Fruit fly (Drosophila melanogaster) whole organism, embryonic: Measurements from ENCODE around the gene iav.

Experiments
- ATbp ChIP-seq: fragments of 200-800 bp; sonication (Bioruptor generic); optimal IDR thresholded peaks from 2 replicates; lab custom pipeline; 2017; ENCODE audit warnings: missing biosample characterization, mild to moderate bottlenecking, missing genetic modification characterization, missing genetic modification reagents
- Aef1 ChIP-seq: fragments of 200-800 bp; sonication (Bioruptor generic); IDR thresholded peaks from 3 replicates; pipeline ENCODE4 v1.3.6; 2022; ENCODE audit warnings: missing biosample characterization, missing genetic modification characterization
- Bgb ChIP-seq: fragments of 200-800 bp; sonication (Bioruptor generic); IDR thresholded peaks from 2 replicates; pipeline ENCODE4 v1.3.6; 2022; ENCODE audit warnings: missing biosample characterization, missing genetic modification characterization; ENCODE audit not compliant: partially characterized antibody
- CG10543 ChIP-seq: fragments of 200-800 bp; sonication (Bioruptor generic); optimal IDR thresholded peaks from 3 replicates; lab custom pipeline; 2017; ENCODE audit warnings: missing biosample characterization, mild to moderate bottlenecking, missing genetic modification characterization, moderate library complexity
- CG11398 ChIP-seq: fragments of 200-800 bp; sonication (Bioruptor generic); optimal IDR thresholded peaks from 2 replicates; lab custom pipeline; 2016; ENCODE audit warnings: missing biosample characterization, missing genetic modification characterization
- CG11456 ChIP-seq: fragments of 200-800 bp; sonication (Bioruptor generic); IDR thresholded peaks from 3 replicates; pipeline ENCODE4 v1.3.6; 2022; ENCODE audit warnings: missing biosample characterization, missing genetic modification characterization
- CG11504 ChIP-seq: fragments of 200-800 bp; sonication (Bioruptor generic); optimal IDR thresholded peaks from 3 replicates; lab custom pipeline; 2019; ENCODE audit warnings: missing biosample characterization, mild to moderate bottlenecking, missing genetic modification characterization, moderate library complexity
- CG1529 ChIP-seq: fragments of 200-800 bp; sonication (Bioruptor generic); optimal IDR thresholded peaks from 3 replicates; lab custom pipeline; 2018; ENCODE audit warnings: missing biosample characterization, missing genetic modification characterization
- CG15601 ChIP-seq: fragments of 200-800 bp; sonication (Bioruptor generic); optimal IDR thresholded peaks from 3 replicates; lab custom pipeline; 2019; ENCODE audit warnings: missing biosample characterization, mild to moderate bottlenecking, missing genetic modification characterization, moderate library complexity
- CG16779 ChIP-seq: fragments of 200-800 bp; sonication (Bioruptor generic); IDR thresholded peaks from 2 replicates; pipeline ENCODE4 v1.3.6; 2022; ENCODE audit warnings: missing biosample characterization, missing genetic modification characterization
- CG16863 ChIP-seq: fragments of 200-800 bp; sonication (Bioruptor generic); optimal IDR thresholded peaks from 3 replicates; lab custom pipeline; 2016; ENCODE audit warnings: missing biosample characterization, missing genetic modification characterization
- CG2889 ChIP-seq: fragments of 200-800 bp; sonication (Bioruptor generic); IDR thresholded peaks from 3 replicates; pipeline ENCODE4 v1.3.6; 2022; ENCODE audit warnings: missing biosample characterization, missing genetic modification characterization
- CG34224 ChIP-seq: fragments of 200-800 bp; sonication (Bioruptor generic); IDR thresholded peaks from 3 replicates; pipeline ENCODE4 v1.3.6; 2022; ENCODE audit warnings: missing biosample characterization, missing genetic modification characterization; ENCODE audit not compliant: partially characterized antibody
- CG4404 ChIP-seq: fragments of 200-800 bp; sonication (Bioruptor generic); IDR thresholded peaks from 2 replicates; pipeline ENCODE4 v1.3.6; 2022; ENCODE audit warnings: missing biosample characterization, missing genetic modification characterization
- CG4854 ChIP-seq: fragments of 200-800 bp; sonication (Bioruptor generic); optimal IDR thresholded peaks from 2 replicates; lab custom pipeline; 2016; ENCODE audit warnings: missing biosample characterization, missing genetic modification characterization, inconsistent platforms
- CG6654 ChIP-seq: fragments of 200-800 bp; sonication (Bioruptor generic); optimal IDR thresholded peaks from 2 replicates; lab custom pipeline; 2017; ENCODE audit warnings: missing biosample characterization, mild to moderate bottlenecking, missing genetic modification characterization
- CG9215 ChIP-seq: fragments of 200-800 bp; sonication (Bioruptor generic); IDR thresholded peaks from 2 replicates; pipeline ENCODE4 v1.3.6; 2022; ENCODE audit warnings: missing biosample characterization, missing genetic modification characterization
- CG9727 ChIP-seq: fragments of 200-800 bp; sonication (Bioruptor generic); optimal IDR thresholded peaks from 3 replicates; lab custom pipeline; 2017; ENCODE audit warnings: missing biosample characterization, mild to moderate bottlenecking, missing genetic modification characterization
- Elba2 ChIP-seq: fragments of 200-800 bp; sonication (Bioruptor generic); optimal IDR thresholded peaks from 3 replicates; lab custom pipeline; 2016; ENCODE audit warnings: missing biosample characterization, missing genetic modification characterization
- Fer3 ChIP-seq: fragments of 200-800 bp; sonication (Bioruptor generic); optimal IDR thresholded peaks from 2 replicates; lab custom pipeline; 2018; ENCODE audit warnings: missing biosample characterization, mild to moderate bottlenecking, missing genetic modification characterization, moderate library complexity
- Hr3 ChIP-seq: fragments of 200-800 bp; sonication (Bioruptor generic); optimal IDR thresholded peaks from 3 replicates; lab custom pipeline; 2016; ENCODE audit warnings: missing biosample characterization, missing genetic modification characterization
- Sin3A ChIP-seq: fragments of >200 bp; optimal IDR thresholded peaks from 2 replicates; lab custom pipeline; 2018
- ara ChIP-seq: fragments of 200-800 bp; sonication (Bioruptor generic); IDR thresholded peaks from 2 replicates; pipeline ENCODE4 v1.3.6; 2022; ENCODE audit warnings: missing biosample characterization, missing genetic modification characterization
- ato ChIP-seq: fragments of 200-800 bp; sonication (Bioruptor generic); IDR thresholded peaks from 2 replicates; pipeline ENCODE4 v1.3.6; 2022; ENCODE audit warnings: missing biosample characterization, missing genetic modification characterization; ENCODE audit not compliant: partially characterized antibody
- bab2 ChIP-seq: fragments of 200-800 bp; sonication (Bioruptor generic); optimal IDR thresholded peaks from 2 replicates; lab custom pipeline; 2016; ENCODE audit warnings: missing biosample characterization, missing genetic modification characterization
- caup ChIP-seq: fragments of 200-800 bp; sonication (Bioruptor generic); optimal IDR thresholded peaks from 3 replicates; lab custom pipeline; 2017; ENCODE audit warnings: missing biosample characterization, mild to moderate bottlenecking, missing genetic modification characterization, moderate library complexity; ENCODE audit not compliant: severe bottlenecking
- dmrt11E ChIP-seq: fragments of 200-800 bp; sonication (Bioruptor generic); optimal IDR thresholded peaks from 3 replicates; lab custom pipeline; 2018; ENCODE audit warnings: missing biosample characterization, mild to moderate bottlenecking, missing genetic modification characterization, moderate library complexity
- dysf ChIP-seq: fragments of 200-800 bp; sonication (Bioruptor generic); IDR thresholded peaks from 3 replicates; pipeline ENCODE4 v1.3.6; 2022; ENCODE audit warnings: missing biosample characterization, missing genetic modification characterization
- fru ChIP-seq: fragments of >200 bp; optimal IDR thresholded peaks from 2 replicates; lab custom pipeline; 2017
- fu2 ChIP-seq: fragments of 200-800 bp; sonication (Bioruptor generic); optimal IDR thresholded peaks from 2 replicates; lab custom pipeline; 2016; ENCODE audit warnings: missing biosample characterization, missing genetic modification characterization
- gem ChIP-seq: fragments of 200-800 bp; sonication (Bioruptor generic); optimal IDR thresholded peaks from 2 replicates; lab custom pipeline; 2019; ENCODE audit warnings: missing biosample characterization, mild to moderate bottlenecking, missing genetic modification characterization, moderate library complexity
- gfzf ChIP-seq: fragments of 200-800 bp; sonication (Bioruptor generic); optimal IDR thresholded peaks from 2 replicates; lab custom pipeline; 2016; ENCODE audit warnings: missing biosample characterization, mild to moderate bottlenecking, missing genetic modification characterization, moderate library complexity
- h ChIP-seq: fragments of >200 bp; optimal IDR thresholded peaks from 2 replicates; lab custom pipeline; 2017
- ham ChIP-seq: fragments of 200-800 bp; sonication (Bioruptor generic); IDR thresholded peaks from 2 replicates; pipeline ENCODE4 v1.3.6; 2022; ENCODE audit warnings: missing biosample characterization, missing genetic modification characterization
- kay ChIP-seq: fragments of 200-800 bp; sonication (Bioruptor generic); optimal IDR thresholded peaks from 2 replicates; lab custom pipeline; 2016; ENCODE audit warnings: missing biosample characterization, missing genetic modification characterization
- kni ChIP-seq: fragments of 200-800 bp; sonication (Bioruptor generic); optimal IDR thresholded peaks from 3 replicates; lab custom pipeline; 2017; ENCODE audit warnings: mild to moderate bottlenecking, missing biosample characterization, missing genetic modification reagents, missing genetic modification characterization
- maf-S ChIP-seq: fragments of 200-800 bp; sonication (Bioruptor generic); optimal IDR thresholded peaks from 2 replicates; lab custom pipeline; 2016; ENCODE audit warnings: missing biosample characterization, missing genetic modification characterization
- mam ChIP-seq: fragments of 200-800 bp; sonication (Bioruptor generic); optimal IDR thresholded peaks from 3 replicates; lab custom pipeline; 2016; ENCODE audit warnings: missing biosample characterization, missing genetic modification characterization
- oc ChIP-seq: fragments of 200-800 bp; sonication (Bioruptor generic); optimal IDR thresholded peaks from 2 replicates; lab custom pipeline; 2018; ENCODE audit warnings: missing biosample characterization, mild to moderate bottlenecking, missing genetic modification characterization, moderate library complexity
- odd ChIP-seq: fragments of 200-800 bp; sonication (Bioruptor generic); optimal IDR thresholded peaks from 2 replicates; lab custom pipeline; 2017; ENCODE audit warnings: missing biosample characterization, mild to moderate bottlenecking, missing genetic modification characterization
- org-1 ChIP-seq: fragments of 200-800 bp; sonication (Bioruptor generic); optimal IDR thresholded peaks from 2 replicates; lab custom pipeline; 2017; ENCODE audit warnings: missing biosample characterization, missing genetic modification characterization
- pb ChIP-seq: fragments of 200-800 bp; sonication (Bioruptor generic); optimal IDR thresholded peaks from 3 replicates; lab custom pipeline; 2016; ENCODE audit warnings: missing biosample characterization, missing genetic modification characterization
- pfk ChIP-seq: fragments of 200-800 bp; sonication (Bioruptor generic); optimal IDR thresholded peaks from 2 replicates; lab custom pipeline; 2018; ENCODE audit warnings: missing biosample characterization, mild to moderate bottlenecking, missing genetic modification characterization, moderate library complexity
- run ChIP-seq: fragments of 200-800 bp; sonication (Bioruptor generic); optimal IDR thresholded peaks from 3 replicates; lab custom pipeline; 2018; ENCODE audit warnings: missing biosample characterization, mild to moderate bottlenecking, missing genetic modification characterization
- schlank ChIP-seq: fragments of 200-800 bp; sonication (Bioruptor generic); optimal IDR thresholded peaks from 2 replicates; lab custom pipeline; 2018; ENCODE audit warnings: missing biosample characterization, mild to moderate bottlenecking, missing genetic modification characterization
- stc ChIP-seq: fragments of 200-800 bp; sonication (Bioruptor generic); IDR thresholded peaks from 2 replicates; pipeline ENCODE4 v1.3.6; 2022; ENCODE audit warnings: missing biosample characterization, missing genetic modification characterization
- tgo ChIP-seq: fragments of 200-800 bp; sonication (Bioruptor generic); IDR thresholded peaks from 3 replicates; pipeline ENCODE4 v1.3.6; 2022; ENCODE audit warnings: missing biosample characterization, missing genetic modification characterization
- toy ChIP-seq: fragments of 200-800 bp; sonication (Bioruptor generic); IDR thresholded peaks from 2 replicates; pipeline ENCODE4 v1.3.6; 2022; ENCODE audit warnings: missing biosample characterization, missing genetic modification characterization
- trem ChIP-seq: fragments of 200-800 bp; optimal IDR thresholded peaks from 3 replicates; lab custom pipeline; 2019; ENCODE audit warnings: missing biosample characterization, mild to moderate bottlenecking, missing genetic modification characterization, moderate library complexity
- ttk ChIP-seq: fragments of 200-800 bp; sonication (Bioruptor generic); IDR thresholded peaks from 2 replicates; pipeline ENCODE4 v2.1.2; 2022; ENCODE audit warnings: missing biosample characterization, missing genetic modification characterization

iav gene

dm6 chrX:6867175-6868023 is 53.6 kb downstream of the iav start, which contains the start of gene CG14434 (continued):
- TF ChIP-seq Hr3 (GFP tag; lab: Kevin White, UChicago) (peak; percentile 84), Aef1 (GFP tag; lab: Robert Waterston, UW) (no peak; the same call in 2 of the 3 replicates), CG15601 (tag; lab: Kevin White, UChicago) (peak; percentile 76), Bgb (GFP tag; lab: Robert Waterston, UW) (peak; percentile 24; the same call in 1 of the 2 replicates), ttk (GFP tag; lab: Robert Waterston, UW) (no peak), CG16779 (GFP tag; lab: Robert Waterston, UW) (no peak), CG16863 (GFP tag; lab: Kevin White, UChicago) (peak; percentile 70), dysf (peak; percentile 72), ATbp (GFP tag; lab: Kevin White, UChicago) (peak; percentile 60), mam (GFP tag; lab: Kevin White, UChicago) (peak; percentile 50), odd (peak; percentile 86), toy (no peak), tgo (GFP tag; lab: Robert Waterston, UW) (peak; percentile 26; the same call in 1 of the 3 replicates), trem (tag; lab: Kevin White, UChicago) (peak; percentile 45), gfzf (GFP tag; lab: Kevin White, UChicago) (no peak), dmrt11E (tag; lab: Kevin White, UChicago) (peak; percentile 87), kni (GFP tag; lab: Kevin White, UChicago) (no peak), maf-S (GFP tag; lab: Kevin White, UChicago) (no peak), fru (no peak), org-1 (GFP tag; lab: Kevin White, UChicago) (peak; percentile 81), CG4404 (peak; percentile 49), CG11398 (GFP tag; lab: Kevin White, UChicago) (no peak), caup (GFP tag; lab: Kevin White, UChicago) (peak; percentile 73), CG4854 (GFP tag; lab: Kevin White, UChicago) (peak; percentile 40), Sin3A (lab: Kevin White, UChicago) (no peak), gem (tag; lab: Kevin White, UChicago) (peak; percentile 90), ham (GFP tag; lab: Robert Waterston, UW) (no peak), oc (tag; lab: Kevin White, UChicago) (no peak), CG11456 (GFP tag; lab: Robert Waterston, UW) (no peak; the same call in 2 of the 3 replicates), pfk (GFP tag; lab: Kevin White, UChicago) (no peak), CG10543 (GFP tag; lab: Kevin White, UChicago) (peak; percentile 63), CG11504 (tag; lab: Kevin White, UChicago) (peak; percentile 90), Fer3 (peak; percentile 53), CG6654 (GFP tag; lab: Kevin White, UChicago) (peak; percentile 75), CG34224 (GFP tag; lab: Robert Waterston, UW) (no peak), CG1529 (GFP tag; lab: Kevin White, UChicago) (peak; percentile 73), kay (GFP tag; lab: Kevin White, UChicago) (peak; percentile 60), stc (GFP tag; lab: Robert Waterston, UW) (no peak), schlank (tag; lab: Kevin White, UChicago) (no peak), CG2889 (GFP tag; lab: Robert Waterston, UW) (no peak; the same call in 2 of the 3 replicates), Elba2 (no peak), CG9215 (GFP tag; lab: Robert Waterston, UW) (peak; percentile 56), fu2 (GFP tag; lab: Kevin White, UChicago) (peak; percentile 12), ato (GFP tag; lab: Robert Waterston, UW) (no peak), bab2 (GFP tag; lab: Kevin White, UChicago) (peak; percentile 63), CG9727 (GFP tag; lab: Kevin White, UChicago) (peak; percentile 92), ara (GFP tag; lab: Robert Waterston, UW) (peak; percentile 24; the same call in 1 of the 2 replicates), h (lab: Kevin White, UChicago) (no peak), run (tag; lab: Kevin White, UChicago) (peak; percentile 28), pb (GFP tag; lab: Kevin White, UChicago) (no peak)
